Fruit fly (Drosophila melanogaster) whole organism, wandering third instar larva: ENCODE measurements around the gene CG33557.

Experiments
- psq ChIP-seq: fragments of 200-800 bp; sonication (Bioruptor generic); optimal IDR thresholded peaks from 3 replicates; lab custom pipeline; 2017; ENCODE audit warnings: missing biosample characterization, mild to moderate bottlenecking, missing genetic modification characterization, moderate library complexity
- rgr ChIP-seq: fragments of 200-800 bp; sonication (Bioruptor generic); optimal IDR thresholded peaks from 3 replicates; lab custom pipeline; 2016; ENCODE audit warnings: missing biosample characterization, mild to moderate bottlenecking, missing genetic modification characterization

The CG33557 gene

DNA sequence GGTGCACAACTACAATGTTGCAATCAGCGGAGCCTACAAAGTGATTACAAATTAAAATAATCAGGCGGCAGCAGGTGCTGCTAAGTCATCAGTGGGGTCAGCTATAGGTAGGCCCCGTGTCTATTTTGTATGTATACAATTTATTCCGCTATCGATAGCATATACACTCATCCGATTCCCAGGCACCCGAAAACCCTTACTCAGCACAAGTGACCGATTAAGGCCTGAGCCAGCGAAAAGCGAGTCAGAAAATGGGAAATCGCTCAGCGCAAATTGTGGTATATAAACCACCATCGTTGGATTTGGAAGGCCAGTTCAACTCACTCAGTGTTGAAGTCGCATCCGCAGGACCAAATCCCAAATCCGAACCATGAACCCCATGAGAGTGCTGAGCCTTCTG lies 44.5 kb downstream of the CG33557 start, which contains the start of gene Yp1:
TSS of gene Yp1 (plus strand) at position 265 of the 400 bp plus-strand sequence.
- TF ChIP-seq psq (GFP tag; lab: Kevin White, UChicago), result no peak

DNA sequence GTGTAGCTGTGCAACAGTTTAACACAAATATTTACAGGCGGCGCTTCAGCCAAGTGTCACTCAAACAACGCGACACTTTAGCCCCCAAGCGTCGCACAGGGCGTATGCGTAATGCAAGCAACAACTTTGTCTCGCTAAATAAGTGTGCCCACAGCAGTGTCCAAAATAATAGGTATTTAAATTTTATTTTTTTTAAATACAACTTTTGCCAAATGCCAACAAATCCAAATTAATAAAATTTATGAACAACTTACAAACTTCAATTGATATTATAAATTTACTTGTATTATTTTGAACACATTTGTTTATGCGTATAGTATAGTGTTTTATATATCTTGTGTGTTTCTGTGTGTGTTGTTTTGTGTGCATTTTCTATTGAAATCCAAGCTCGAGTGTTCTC lies 49.0 kb downstream of the CG33557 start:
- no peak for TF ChIP-seq rgr
